Fruit fly (Drosophila melanogaster) whole organism, embryonic: ENCODE results near the gene CG7985.

Experiments
- CG10979 ChIP-seq: fragments of 200-800 bp; sonication (Bioruptor generic); optimal IDR thresholded peaks from 2 replicates; lab custom pipeline; 2018; ENCODE audit warnings: missing biosample characterization, mild to moderate bottlenecking, missing genetic modification characterization, moderate library complexity
- CG14667 ChIP-seq: fragments of 200-800 bp; sonication (Bioruptor generic); IDR thresholded peaks from 2 replicates; pipeline ENCODE4 v1.3.6; 2022; ENCODE audit warnings: missing biosample characterization, missing genetic modification characterization
- CG14710 ChIP-seq: fragments of 200-800 bp; sonication (Bioruptor generic); optimal IDR thresholded peaks from 3 replicates; lab custom pipeline; 2019; ENCODE audit warnings: missing biosample characterization, mild to moderate bottlenecking, missing genetic modification characterization, moderate library complexity
- CG14965 ChIP-seq: fragments of 200-800 bp; sonication (Bioruptor generic); optimal IDR thresholded peaks from 2 replicates; lab custom pipeline; 2016; ENCODE audit warnings: missing biosample characterization, missing genetic modification characterization, borderline replicate concordance
- CG1529 ChIP-seq: fragments of 200-800 bp; sonication (Bioruptor generic); optimal IDR thresholded peaks from 3 replicates; lab custom pipeline; 2018; ENCODE audit warnings: missing biosample characterization, missing genetic modification characterization
- CG17385 ChIP-seq: fragments of 200-800 bp; sonication (Bioruptor generic); optimal IDR thresholded peaks from 3 replicates; lab custom pipeline; 2018; ENCODE audit warnings: missing biosample characterization, mild to moderate bottlenecking, missing genetic modification characterization
- CG1792 ChIP-seq: fragments of 200-800 bp; sonication (Bioruptor generic); optimal IDR thresholded peaks from 2 replicates; lab custom pipeline; 2016; ENCODE audit warnings: missing biosample characterization, missing genetic modification characterization
- CG31224 ChIP-seq: fragments of 200-800 bp; sonication (Bioruptor generic); IDR thresholded peaks from 2 replicates; pipeline ENCODE4 v1.3.6; 2022; ENCODE audit warnings: missing biosample characterization, missing genetic modification characterization
- CG34376 ChIP-seq: fragments of 200-800 bp; sonication (Bioruptor generic); optimal IDR thresholded peaks from 2 replicates; lab custom pipeline; 2018; ENCODE audit warnings: missing biosample characterization, mild to moderate bottlenecking, missing genetic modification characterization
- CG4282 ChIP-seq: fragments of 200-800 bp; sonication (Bioruptor generic); optimal IDR thresholded peaks from 2 replicates; lab custom pipeline; 2016; ENCODE audit warnings: missing biosample characterization, missing genetic modification characterization
- CG43689 ChIP-seq: fragments of 200-800 bp; sonication (Bioruptor generic); IDR thresholded peaks from 2 replicates; pipeline ENCODE4 v1.3.6; 2022; ENCODE audit warnings: missing biosample characterization, missing genetic modification characterization
- CG4617 ChIP-seq: fragments of 200-800 bp; sonication (Bioruptor generic); optimal IDR thresholded peaks from 3 replicates; lab custom pipeline; 2016; ENCODE audit warnings: missing biosample characterization, missing genetic modification characterization, borderline replicate concordance
- CG6175 ChIP-seq: fragments of 200-800 bp; sonication (Bioruptor generic); IDR thresholded peaks from 3 replicates; pipeline ENCODE4 v1.3.6; 2022; ENCODE audit warnings: missing biosample characterization, missing genetic modification characterization
- CG6654 ChIP-seq: fragments of 200-800 bp; sonication (Bioruptor generic); optimal IDR thresholded peaks from 2 replicates; lab custom pipeline; 2017; ENCODE audit warnings: missing biosample characterization, mild to moderate bottlenecking, missing genetic modification characterization
- CG6791 ChIP-seq: fragments of 200-800 bp; sonication (Bioruptor generic); IDR thresholded peaks from 3 replicates; pipeline ENCODE4 v1.3.6; 2022; ENCODE audit warnings: missing biosample characterization, missing genetic modification characterization; ENCODE audit not compliant: partially characterized antibody
- CG7372 ChIP-seq: fragments of 200-800 bp; sonication (Bioruptor generic); IDR thresholded peaks from 2 replicates; pipeline ENCODE4 v1.3.6; 2022; ENCODE audit warnings: missing biosample characterization, missing genetic modification characterization
- CG7928 ChIP-seq: fragments of 200-800 bp; sonication (Bioruptor generic); optimal IDR thresholded peaks from 2 replicates; lab custom pipeline; 2017; ENCODE audit warnings: missing biosample characterization, mild to moderate bottlenecking, missing genetic modification characterization
- CG7963 ChIP-seq: fragments of 200-800 bp; sonication (Bioruptor generic); IDR thresholded peaks from 3 replicates; pipeline ENCODE4 v1.3.6; 2022; ENCODE audit warnings: missing biosample characterization, missing genetic modification characterization; ENCODE audit not compliant: partially characterized antibody
- CG8944 ChIP-seq: fragments of 200-800 bp; sonication (Bioruptor generic); optimal IDR thresholded peaks from 3 replicates; lab custom pipeline; 2016; ENCODE audit warnings: missing biosample characterization, missing genetic modification characterization
- CG9932 ChIP-seq: fragments of 200-800 bp; sonication (Bioruptor generic); IDR thresholded peaks from 2 replicates; pipeline ENCODE4 v1.3.6; 2022; ENCODE audit warnings: missing biosample characterization, missing genetic modification characterization
- Camta ChIP-seq: fragments of 200-800 bp; sonication (Bioruptor generic); optimal IDR thresholded peaks from 2 replicates; lab custom pipeline; 2016; ENCODE audit warnings: missing biosample characterization, missing genetic modification characterization
- Dad ChIP-seq: fragments of 200-800 bp; sonication (Bioruptor generic); optimal IDR thresholded peaks from 3 replicates; lab custom pipeline; 2016; ENCODE audit warnings: missing biosample characterization, missing genetic modification characterization
- E2f1 ChIP-seq: fragments of 200-800 bp; sonication (Bioruptor generic); IDR thresholded peaks from 2 replicates; pipeline ENCODE4 v1.3.6; 2022; ENCODE audit warnings: missing biosample characterization, missing genetic modification characterization
- Fer1 ChIP-seq: fragments of 200-800 bp; sonication (Bioruptor generic); optimal IDR thresholded peaks from 2 replicates; lab custom pipeline; 2017; ENCODE audit warnings: missing biosample characterization, mild to moderate bottlenecking, missing genetic modification characterization
- Fer2 ChIP-seq: fragments of 200-800 bp; sonication (Bioruptor generic); optimal IDR thresholded peaks from 2 replicates; lab custom pipeline; 2018; ENCODE audit warnings: missing biosample characterization, mild to moderate bottlenecking, missing genetic modification characterization, moderate library complexity
- Hey ChIP-seq: fragments of 200-800 bp; sonication (Bioruptor generic); optimal IDR thresholded peaks from 3 replicates; lab custom pipeline; 2018; ENCODE audit warnings: missing biosample characterization, mild to moderate bottlenecking, missing genetic modification characterization
- Hr51 ChIP-seq, 2 experiments: fragments of 200-800 bp; sonication (Bioruptor generic); optimal IDR thresholded peaks; 2 replicates in 1 of 2; 3 replicates in 1 of 2; lab custom pipeline; 2016 to 2018; ENCODE audit warnings: missing biosample characterization in 2 of 2, missing genetic modification characterization in 2 of 2, mild to moderate bottlenecking in 1 of 2, moderate library complexity in 1 of 2
- Hr78 ChIP-seq, 2 experiments: fragments of 200-800 bp in 1 of 2; fragments of >200 bp in 1 of 2; sonication (Bioruptor generic) in 1 of 2; optimal IDR thresholded peaks; 2 replicates each; lab custom pipeline; 2017 to 2019; ENCODE audit warnings: missing biosample characterization in 2 of 2, missing genetic modification characterization in 2 of 2, mild to moderate bottlenecking in 1 of 2, moderate library complexity in 1 of 2
- Lpt ChIP-seq: fragments of >200 bp; optimal IDR thresholded peaks from 2 replicates; lab custom pipeline; 2018; ENCODE audit warnings: missing biosample characterization, missing genetic modification characterization
- Nf-YA ChIP-seq: fragments of 200-800 bp; sonication (Bioruptor generic); IDR thresholded peaks from 2 replicates; pipeline ENCODE4 v1.3.6; 2022; ENCODE audit warnings: missing biosample characterization, missing genetic modification characterization
- Sry-δ ChIP-seq: fragments of 200-800 bp; sonication (Bioruptor generic); optimal IDR thresholded peaks from 2 replicates; lab custom pipeline; 2016; ENCODE audit warnings: missing biosample characterization, missing genetic modification characterization
- Usf ChIP-seq: fragments of 200-800 bp; sonication (Bioruptor generic); optimal IDR thresholded peaks from 2 replicates; lab custom pipeline; 2017; ENCODE audit warnings: missing genotype, missing biosample characterization, missing genetic modification characterization
- cad ChIP-seq: fragments of >200 bp; optimal IDR thresholded peaks from 2 replicates; lab custom pipeline; 2017; ENCODE audit warnings: missing biosample characterization, missing genetic modification characterization
- chif ChIP-seq, 2 experiments: fragments of 200-800 bp; sonication (Bioruptor generic); optimal IDR thresholded peaks; 3 replicates each; lab custom pipeline; 2016; ENCODE audit warnings: missing biosample characterization in 2 of 2, missing genetic modification characterization in 2 of 2
- chm ChIP-seq: fragments of 200-800 bp; sonication (Bioruptor generic); IDR thresholded peaks from 2 replicates; pipeline ENCODE4 v1.3.6; 2022; ENCODE audit warnings: missing biosample characterization, missing genetic modification characterization
- da ChIP-seq: fragments of 200-800 bp; sonication (Bioruptor generic); optimal IDR thresholded peaks from 2 replicates; lab custom pipeline; 2016; ENCODE audit warnings: missing biosample characterization, missing genetic modification characterization
- dpn ChIP-seq, 2 experiments: fragments of 200-800 bp; sonication (Bioruptor generic); optimal IDR thresholded peaks; 3 replicates each; lab custom pipeline; 2016; ENCODE audit warnings: missing biosample characterization in 2 of 2, missing genetic modification characterization in 2 of 2
- fd3F ChIP-seq: fragments of 200-800 bp; sonication (Bioruptor generic); optimal IDR thresholded peaks from 2 replicates; lab custom pipeline; 2018; ENCODE audit warnings: missing biosample characterization, mild to moderate bottlenecking, missing genetic modification characterization, moderate library complexity
- gce ChIP-seq: fragments of 200-800 bp; sonication (Bioruptor generic); IDR thresholded peaks from 3 replicates; pipeline ENCODE4 v1.3.6; 2022; ENCODE audit warnings: missing biosample characterization, missing genetic modification characterization
- ham ChIP-seq: fragments of 200-800 bp; sonication (Bioruptor generic); IDR thresholded peaks from 2 replicates; pipeline ENCODE4 v1.3.6; 2022; ENCODE audit warnings: missing biosample characterization, missing genetic modification characterization
- hbn ChIP-seq: fragments of 200-800 bp; sonication (Bioruptor generic); IDR thresholded peaks from 2 replicates; pipeline ENCODE4 v1.3.6; 2022; ENCODE audit warnings: missing biosample characterization, missing genetic modification characterization; ENCODE audit not compliant: partially characterized antibody
- hkb ChIP-seq, 2 experiments: fragments of 200-800 bp in 1 of 2; fragments of >200 bp in 1 of 2; sonication (Bioruptor generic) in 1 of 2; IDR thresholded peaks in 1 of 2; optimal IDR thresholded peaks in 1 of 2; 2 replicates each; pipeline versions ENCODE4 v1.3.6 to Lab custom; 2017 to 2022; ENCODE audit warnings: missing biosample characterization in 1 of 2, missing genetic modification characterization in 1 of 2
- ind ChIP-seq: fragments of 200-800 bp; sonication (Bioruptor generic); optimal IDR thresholded peaks from 3 replicates; lab custom pipeline; 2016; ENCODE audit warnings: missing biosample characterization, missing genetic modification characterization
- jigr1 ChIP-seq: fragments of 200-800 bp; sonication (Bioruptor generic); IDR thresholded peaks from 3 replicates; pipeline ENCODE4 v1.3.6; 2022; ENCODE audit warnings: missing biosample characterization, missing genetic modification characterization
- nerfin-2 ChIP-seq: fragments of 200-800 bp; sonication (Bioruptor generic); IDR thresholded peaks from 2 replicates; pipeline ENCODE4 v1.3.6; 2022; ENCODE audit warnings: missing biosample characterization, missing genetic modification characterization; ENCODE audit not compliant: partially characterized antibody
- pum ChIP-seq: fragments of 200-800 bp; sonication (Bioruptor generic); optimal IDR thresholded peaks from 2 replicates; lab custom pipeline; 2016; ENCODE audit warnings: missing biosample characterization, missing genetic modification characterization
- so ChIP-seq: fragments of 200-800 bp; sonication (Bioruptor generic); IDR thresholded peaks from 3 replicates; pipeline ENCODE4 v1.3.6; 2022; ENCODE audit warnings: missing biosample characterization, missing genetic modification characterization
- ssp ChIP-seq: fragments of 200-800 bp; sonication (Bioruptor generic); IDR thresholded peaks from 2 replicates; pipeline ENCODE4 v1.3.6; 2022; ENCODE audit warnings: missing biosample characterization, missing genetic modification characterization
- unc-4 ChIP-seq: fragments of 200-800 bp; sonication (Bioruptor generic); IDR thresholded peaks from 2 replicates; pipeline ENCODE4 v1.3.6; 2022; ENCODE audit warnings: missing biosample characterization, missing genetic modification characterization; ENCODE audit not compliant: partially characterized antibody

CG7985 gene

DNA sequence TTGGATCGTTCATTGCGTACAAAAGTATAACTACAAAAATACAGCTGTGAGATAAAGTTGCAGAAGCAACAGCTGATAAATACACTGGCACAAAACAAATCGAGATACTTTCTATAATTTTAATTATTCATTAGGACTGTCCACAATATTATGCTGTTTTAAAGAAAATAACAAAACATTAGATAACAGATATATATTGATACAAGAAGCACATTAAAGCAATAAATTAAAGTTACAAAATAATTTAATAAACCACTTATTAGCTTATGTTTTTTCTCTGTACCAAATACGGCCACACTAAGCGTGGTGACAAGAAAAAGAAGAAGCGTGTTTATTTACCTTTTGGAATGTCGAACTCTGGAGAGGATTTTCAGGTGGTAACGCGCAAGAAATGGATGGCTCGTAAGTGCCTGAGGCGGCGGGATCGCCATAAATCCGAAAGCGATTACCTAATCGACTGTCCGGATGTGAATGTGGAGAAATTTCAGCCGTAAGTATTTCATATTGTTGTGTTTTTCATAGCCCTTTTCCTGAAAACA is 20.6 kb downstream of the CG7985 start, which contains the start of the genes CG7988 and CG7183 (continued):
- TF ChIP-seq CG14667 (GFP tag; lab: Robert Waterston, UW): peak; percentile 99
- TF ChIP-seq CG6654: peak; percentile 74
- peak; percentile 98 for TF ChIP-seq CG14710
- peak; percentile 98 for TF ChIP-seq fd3F (GFP tag; lab: Kevin White, UChicago)
- peak; percentile 96 for TF ChIP-seq gce (GFP tag; lab: Robert Waterston, UW)
- peak; percentile 96 to 99 for TF ChIP-seq dpn (GFP tag; optimal IDR thresholded peaks at IDR 0.05; lab: Kevin White, UChicago)
- peak; percentile 95 for TF ChIP-seq jigr1 (GFP tag; lab: Robert Waterston, UW)
- TF ChIP-seq Dad: peak; percentile 92
- TF ChIP-seq CG31224 (GFP tag; lab: Robert Waterston, UW): peak; percentile 95
- TF ChIP-seq CG6175 (GFP tag; lab: Robert Waterston, UW): peak; percentile 93
- TF ChIP-seq Fer1 (GFP tag; lab: Kevin White, UChicago): peak; percentile 94
- TF ChIP-seq Sry-δ (GFP tag; lab: Kevin White, UChicago): peak; percentile 68
- TF ChIP-seq Hr51 (GFP tag; optimal IDR thresholded peaks at IDR 0.05; lab: Kevin White, UChicago): peak; percentile 94 to 98
- TF ChIP-seq CG14965 (GFP tag; lab: Kevin White, UChicago): peak; percentile 43
- TF ChIP-seq chm: peak; percentile 97
- TF ChIP-seq CG43689 (GFP tag; lab: Robert Waterston, UW): peak; percentile 91
- peak; percentile 88 for TF ChIP-seq CG34376 (GFP tag; lab: Kevin White, UChicago)
- TF ChIP-seq da (GFP tag; lab: Kevin White, UChicago): peak; percentile 83
- peak; percentile 98 for TF ChIP-seq CG10979 (tag; lab: Kevin White, UChicago)
- TF ChIP-seq Fer2 (tag; lab: Kevin White, UChicago): peak; percentile 95
- no peak for TF ChIP-seq CG7963 (GFP tag; lab: Robert Waterston, UW)
- TF ChIP-seq CG9932 (GFP tag; lab: Robert Waterston, UW): peak; percentile 98
- TF ChIP-seq CG8944 (GFP tag; lab: Kevin White, UChicago): peak; percentile 92
- TF ChIP-seq CG7372 (GFP tag; lab: Robert Waterston, UW): peak; percentile 97
- TF ChIP-seq nerfin-2 (GFP tag; lab: Robert Waterston, UW): no peak
- TF ChIP-seq Hr78 (GFP tag; optimal IDR thresholded peaks at IDR 0.05; lab: Kevin White, UChicago): peak in 1 of 2 experiments; percentile 92
- peak; percentile 96 for TF ChIP-seq Camta (GFP tag; lab: Kevin White, UChicago)
- peak; percentile 97 for TF ChIP-seq ind (GFP tag; lab: Kevin White, UChicago)
- peak; percentile 70 for TF ChIP-seq CG4282 (GFP tag; lab: Kevin White, UChicago)
- TF ChIP-seq hkb (optimal IDR thresholded peaks at IDR 0.05; lab: Kevin White, UChicago): no peak
- TF ChIP-seq hkb (GFP tag; IDR thresholded peaks at IDR 0.05; lab: Robert Waterston, UW): peak; percentile 98
- TF ChIP-seq Usf (GFP tag; lab: Kevin White, UChicago): peak; percentile 94
- TF ChIP-seq chif (GFP tag; optimal IDR thresholded peaks at IDR 0.05; lab: Kevin White, UChicago): peak; percentile 93 to 98
- peak; percentile 99 for TF ChIP-seq E2f1
- no peak for TF ChIP-seq Lpt
- peak; percentile 76 for TF ChIP-seq CG1792 (GFP tag; lab: Kevin White, UChicago)
- TF ChIP-seq ssp (GFP tag; lab: Robert Waterston, UW): peak; percentile 95
- TF ChIP-seq CG17385: peak; percentile 100
- TF ChIP-seq pum: peak; percentile 96
- peak; percentile 98 for TF ChIP-seq CG4617
- peak; percentile 94 for TF ChIP-seq CG1529 (GFP tag; lab: Kevin White, UChicago)
- TF ChIP-seq unc-4 (GFP tag; lab: Robert Waterston, UW): peak; percentile 20; the same call in 1 of the 2 replicates
- TF ChIP-seq cad (GFP tag; lab: Kevin White, UChicago): no peak
- peak; percentile 97 for TF ChIP-seq so
- no peak for TF ChIP-seq Hey
- peak; percentile 91 for TF ChIP-seq ham (GFP tag; lab: Robert Waterston, UW)
- peak; percentile 62 for TF ChIP-seq CG7928 (GFP tag; lab: Kevin White, UChicago)
- TF ChIP-seq Nf-YA: peak; percentile 98
- no peak for TF ChIP-seq hbn
- no peak for TF ChIP-seq CG6791 (GFP tag; lab: Robert Waterston, UW)
